Worm (Caenorhabditis elegans) whole organism, L1 larva: ENCODE results near the gene csn-1.
A peak's percentile ranks its signal among the peaks of the same experiment; 100 is the strongest.
"Not testable (repeated sequence)": the region's sequence is repeated elsewhere in the genome, so short reads cannot be mapped to it uniquely, and the experiment has no call there.

ENCODE experiments used
- C04F5.9 ChIP-seq: sonication (generic microtip); optimal IDR thresholded peaks from 2 replicates; lab custom pipeline; 2016; ENCODE audit warnings: missing genetic modification characterization, missing compliant biosample characterization
- C16A3.4 ChIP-seq: fragments of 150-350 bp; optimal IDR thresholded peaks from 2 replicates; lab custom pipeline; 2014; ENCODE audit warnings: missing biosample characterization, missing genetic modification characterization
- C34B4.2 ChIP-seq: sonication (generic microtip); optimal IDR thresholded peaks from 2 replicates; lab custom pipeline; 2017; ENCODE audit warnings: mild to moderate bottlenecking, missing genetic modification characterization, missing compliant biosample characterization
- F16B12.6 ChIP-seq: fragments of 150-350 bp; optimal IDR thresholded peaks from 2 replicates; lab custom pipeline; 2014; ENCODE audit warnings: missing biosample characterization, missing genetic modification characterization
- aha-1 ChIP-seq: fragments of 150-350 bp; optimal IDR thresholded peaks from 2 replicates; lab custom pipeline; 2014; ENCODE audit warnings: missing biosample characterization, missing genetic modification characterization
- aly-2 ChIP-seq: fragments of 150-350 bp; optimal IDR thresholded peaks from 2 replicates; lab custom pipeline; 2014; ENCODE audit warnings: missing biosample characterization, missing genetic modification characterization
- ces-1 ChIP-seq: fragments of 150-350 bp; optimal IDR thresholded peaks from 2 replicates; lab custom pipeline; 2014; ENCODE audit warnings: missing biosample characterization, missing genetic modification reagents, missing genetic modification characterization
- dsc-1 ChIP-seq: sonication (generic microtip); optimal IDR thresholded peaks from 2 replicates; lab custom pipeline; 2016; ENCODE audit warnings: mild to moderate bottlenecking, missing genetic modification characterization, missing compliant biosample characterization
- efl-1 ChIP-seq, 4 experiments: fragments of 150-350 bp; optimal IDR thresholded peaks in 3 of 4; peaks in 1 of 4; 1 replicate in 1 of 4; 2 replicates in 3 of 4; lab custom pipeline; 2014; ENCODE audit warnings: missing biosample characterization in 2 of 4, missing genetic modification characterization in 2 of 4, missing genetic modification reagents in 2 of 4
- efl-3 ChIP-seq: fragments of 200-800 bp; sonication (Bioruptor generic); optimal IDR thresholded peaks from 2 replicates; lab custom pipeline; 2018; ENCODE audit warnings: mild to moderate bottlenecking, missing genetic modification characterization, missing compliant biosample characterization
- egl-27 ChIP-seq, 2 experiments: fragments of 150-350 bp in 1 of 2; sonication (generic microtip); optimal IDR thresholded peaks; 3 replicates each; lab custom pipeline; 2017 to 2018; ENCODE audit warnings: missing biosample characterization in 2 of 2, missing genetic modification characterization in 2 of 2, missing genetic modification reagents in 2 of 2
- elt-3 ChIP-seq, 6 experiments: fragments of 150-350 bp in 1 of 6; sonication (generic microtip); optimal IDR thresholded peaks; 2 replicates each; lab custom pipeline; 2017 to 2018; ENCODE audit warnings: missing biosample characterization in 6 of 6, missing genetic modification characterization in 6 of 6, inconsistent platforms in 1 of 6
- ets-5 ChIP-seq: fragments of 200-800 bp; sonication (Bioruptor generic); IDR thresholded peaks from 2 replicates; pipeline ENCODE4 v1.3.6; 2022; ENCODE audit warnings: missing genetic modification characterization, missing compliant biosample characterization
- fkh-10 ChIP-seq: sonication (generic microtip); optimal IDR thresholded peaks from 2 replicates; lab custom pipeline; 2017; ENCODE audit warnings: missing biosample characterization, missing genetic modification reagents, missing genetic modification characterization
- fkh-4 ChIP-seq: sonication (generic microtip); optimal IDR thresholded peaks from 2 replicates; lab custom pipeline; 2016; ENCODE audit warnings: missing compliant biosample characterization, missing genetic modification characterization, borderline replicate concordance
- fos-1 ChIP-seq: fragments of 150-350 bp; optimal IDR thresholded peaks from 2 replicates; lab custom pipeline; 2014; ENCODE audit warnings: missing biosample characterization, missing genetic modification characterization
- hlh-17 ChIP-seq: fragments of 200-800 bp; sonication (Bioruptor generic); optimal IDR thresholded peaks from 2 replicates; lab custom pipeline; 2018; ENCODE audit warnings: missing genetic modification characterization, mild to moderate bottlenecking, missing compliant biosample characterization, moderate library complexity, borderline replicate concordance
- hlh-4 ChIP-seq: sonication (generic microtip); optimal IDR thresholded peaks from 2 replicates; lab custom pipeline; 2016; ENCODE audit warnings: mild to moderate bottlenecking, missing genetic modification characterization, missing compliant biosample characterization
- hpl-2 ChIP-seq: fragments of 150-350 bp; optimal IDR thresholded peaks from 2 replicates; lab custom pipeline; 2014; ENCODE audit warnings: missing biosample characterization, missing genetic modification reagents, missing genetic modification characterization
- isw-1 ChIP-seq: fragments of 200-800 bp; sonication (Bioruptor generic); IDR thresholded peaks from 2 replicates; pipeline ENCODE4 v1.3.6; 2022; ENCODE audit warnings: missing genetic modification characterization, missing compliant biosample characterization
- jun-1 ChIP-seq: fragments of 150-350 bp; optimal IDR thresholded peaks from 2 replicates; lab custom pipeline; 2014; ENCODE audit warnings: missing biosample characterization, missing genetic modification reagents, missing genetic modification characterization
- lin-13 ChIP-seq: fragments of 150-350 bp; optimal IDR thresholded peaks from 2 replicates; lab custom pipeline; 2014; ENCODE audit warnings: missing biosample characterization, missing genetic modification reagents, missing genetic modification characterization
- lin-14 ChIP-seq: fragments of 200-800 bp; sonication (Bioruptor generic); optimal IDR thresholded peaks from 2 replicates; lab custom pipeline; 2018; ENCODE audit warnings: mild to moderate bottlenecking, missing genetic modification characterization, moderate library complexity, missing compliant biosample characterization
- lin-39 ChIP-seq: fragments of 150-350 bp; optimal IDR thresholded peaks from 2 replicates; lab custom pipeline; 2014; ENCODE audit warnings: missing biosample characterization, missing genetic modification reagents, missing genetic modification characterization
- lir-3 ChIP-seq: sonication (generic microtip); optimal IDR thresholded peaks from 2 replicates; lab custom pipeline; 2016; ENCODE audit warnings: mild to moderate bottlenecking, missing genetic modification characterization, moderate library complexity, missing compliant biosample characterization; ENCODE audit not compliant: poor library complexity
- lsy-2 ChIP-seq, 2 experiments: fragments of 150-350 bp; optimal IDR thresholded peaks; 2 replicates each; lab custom pipeline; 2014; ENCODE audit warnings: missing biosample characterization in 2 of 2, missing genetic modification characterization in 2 of 2
- mef-2 ChIP-seq: fragments of 150-350 bp; optimal IDR thresholded peaks from 2 replicates; lab custom pipeline; 2014; ENCODE audit warnings: missing biosample characterization, missing genetic modification characterization
- nhr-12 ChIP-seq: sonication (generic microtip); optimal IDR thresholded peaks from 2 replicates; lab custom pipeline; 2017; ENCODE audit warnings: missing biosample characterization, missing genetic modification characterization
- nhr-28 ChIP-seq: fragments of 150-350 bp; optimal IDR thresholded peaks from 2 replicates; lab custom pipeline; 2014; ENCODE audit warnings: missing biosample characterization, missing genetic modification characterization
- nhr-47 ChIP-seq: sonication (generic microtip); optimal IDR thresholded peaks from 2 replicates; lab custom pipeline; 2016; ENCODE audit warnings: mild to moderate bottlenecking, missing genetic modification characterization, moderate library complexity, missing compliant biosample characterization
- nhr-76 ChIP-seq: sonication (generic microtip); optimal IDR thresholded peaks from 2 replicates; lab custom pipeline; 2017; ENCODE audit warnings: missing biosample characterization, missing genetic modification characterization
- nhr-77 ChIP-seq: fragments of 150-350 bp; optimal IDR thresholded peaks from 2 replicates; lab custom pipeline; 2014; ENCODE audit warnings: missing biosample characterization, missing genetic modification characterization
- nhr-90 ChIP-seq: sonication (generic microtip); optimal IDR thresholded peaks from 2 replicates; lab custom pipeline; 2016; ENCODE audit warnings: mild to moderate bottlenecking, missing genetic modification characterization, missing compliant biosample characterization; ENCODE audit not compliant: poor library complexity
- pax-3 ChIP-seq: fragments of 200-800 bp; sonication (Bioruptor generic); optimal IDR thresholded peaks from 2 replicates; lab custom pipeline; 2018; ENCODE audit warnings: mild to moderate bottlenecking, missing genetic modification characterization, moderate library complexity, missing compliant biosample characterization
- sox-4 ChIP-seq: sonication (generic microtip); optimal IDR thresholded peaks from 2 replicates; lab custom pipeline; 2016; ENCODE audit warnings: missing genetic modification characterization, missing compliant biosample characterization
- sptf-1 ChIP-seq: fragments of 150-350 bp; optimal IDR thresholded peaks from 2 replicates; lab custom pipeline; 2014; ENCODE audit warnings: missing biosample characterization, missing genetic modification characterization
- sup-37 ChIP-seq: fragments of 200-800 bp; sonication (Bioruptor generic); optimal IDR thresholded peaks from 2 replicates; lab custom pipeline; 2018; ENCODE audit warnings: mild to moderate bottlenecking, missing genetic modification characterization, missing compliant biosample characterization
- unc-62 ChIP-seq: fragments of 150-350 bp; optimal IDR thresholded peaks from 2 replicates; lab custom pipeline; 2014; ENCODE audit warnings: missing biosample characterization, missing genetic modification reagents, missing genetic modification characterization
- xbp-1 ChIP-seq: sonication (generic microtip); optimal IDR thresholded peaks from 2 replicates; lab custom pipeline; 2016; ENCODE audit warnings: missing genetic modification characterization, missing compliant biosample characterization

The csn-1 gene

ce11 chrV:17905765-17906164, 35.3 kb upstream of the csn-1 start (continued):
- no peak for TF ChIP-seq hlh-17 (GFP tag; lab: Kevin White, UChicago)
- TF ChIP-seq C16A3.4 (tag; lab: Kevin White, UChicago), result peak; percentile 31
- TF ChIP-seq lin-14 (GFP tag; lab: Kevin White, UChicago), result peak; percentile 72
- no peak for TF ChIP-seq hpl-2 (GFP tag; lab: Kevin White, UChicago)
- TF ChIP-seq dsc-1, result no peak
- TF ChIP-seq isw-1 (GFP tag; lab: Robert Waterston, UW), result no peak
- no peak for TF ChIP-seq sup-37
- no peak for TF ChIP-seq sox-4 (tag; lab: Kevin White, UChicago)
- TF ChIP-seq aly-2 (tag; lab: Kevin White, UChicago), result no peak
- no peak for TF ChIP-seq xbp-1 (tag; lab: Kevin White, UChicago)
- no peak for TF ChIP-seq unc-62
- no peak for TF ChIP-seq ces-1 (GFP tag; lab: Kevin White, UChicago)
- TF ChIP-seq C34B4.2 (tag; lab: Kevin White, UChicago), result no peak
- no peak for TF ChIP-seq aha-1
- TF ChIP-seq lsy-2 (tag; optimal IDR thresholded peaks at IDR 0.05; lab: Kevin White, UChicago), result peak in 1 of 2 experiments; percentile 18
- no peak for TF ChIP-seq sptf-1 (tag; lab: Kevin White, UChicago)
- TF ChIP-seq fkh-4 (tag; lab: Kevin White, UChicago), result no peak
- no peak for TF ChIP-seq efl-3 (GFP tag; lab: Kevin White, UChicago)
- TF ChIP-seq pax-3 (tag; lab: Kevin White, UChicago), result no peak
- TF ChIP-seq nhr-76 (tag; lab: Kevin White, UChicago), result no peak
- TF ChIP-seq jun-1 (tag; lab: Kevin White, UChicago), result no peak
- no peak for TF ChIP-seq nhr-47
- TF ChIP-seq nhr-77 (tag; lab: Kevin White, UChicago), result no peak
- TF ChIP-seq lin-13 (GFP tag; lab: Kevin White, UChicago), result no peak
- peak in 1 of 6 experiments; percentile 52 for TF ChIP-seq elt-3 (tag; optimal IDR thresholded peaks at IDR 0.05; lab: Kevin White, UChicago)
- TF ChIP-seq ets-5 (GFP tag; lab: Robert Waterston, UW), result no peak
- TF ChIP-seq nhr-90 (tag; lab: Kevin White, UChicago), result no peak
- TF ChIP-seq egl-27 (tag; optimal IDR thresholded peaks at IDR 0.05; lab: Kevin White, UChicago), result no peak
- no peak for TF ChIP-seq F16B12.6 (tag; lab: Kevin White, UChicago)
- no peak for TF ChIP-seq C04F5.9
- no peak for TF ChIP-seq fkh-10 (GFP tag; lab: Kevin White, UChicago)

- not testable (repeated sequence) for TF ChIP-seq hlh-4 (tag; lab: Kevin White, UChicago); lir-3 (tag; lab: Kevin White, UChicago); elt-3 (tag; optimal IDR thresholded peaks at IDR 0.05; lab: Kevin White, UChicago)
Observed at ce11 chrV:17903829-17904228, 33.4 kb upstream of the csn-1 start, which contains the start of gene C06H5.14. Gene C06H5.14, plus strand, starts transcription at chrV:17904129.

ce11 chrV:17899503-17899902, 29.1 kb upstream of the csn-1 start, which contains the start of gene fbxa-157:
Gene fbxa-157, plus strand, starts transcription at chrV:17899803.
- TF ChIP-seq ets-5 (GFP tag; lab: Robert Waterston, UW) (no peak), nhr-28 (tag; lab: Kevin White, UChicago) (no peak), fos-1 (tag; lab: Kevin White, UChicago) (no peak), nhr-12 (tag; lab: Kevin White, UChicago) (no peak)

- TF ChIP-seq efl-1 (optimal IDR thresholded peaks at IDR 0.05; lab: Kevin White, UChicago); efl-1 (GFP tag; optimal IDR thresholded peaks at IDR 0.05 in 1 of 2; lab: Kevin White, UChicago); mef-2 (tag; lab: Kevin White, UChicago); lin-39 (tag; lab: Kevin White, UChicago): not testable (repeated sequence)
Observed at ce11 chrV:17897646-17898045, 27.2 kb upstream of the csn-1 start, which contains the start of gene C06H5.13. Gene C06H5.13, minus strand, starts transcription at chrV:17897746.
